Fruit fly (Drosophila melanogaster) Kc167 (cell line): ENCODE measurements around the gene red.

Source experiments
- insv ChIP-seq: fragments of >200 bp; optimal IDR thresholded peaks from 3 replicates; lab custom pipeline; 2018; ENCODE audit warnings: missing external identifiers
- psq ChIP-seq: fragments of >200 bp; optimal IDR thresholded peaks from 2 replicates; lab custom pipeline; 2017; ENCODE audit warnings: missing external identifiers

- TF ChIP-seq psq, result no peak
- TF ChIP-seq insv (lab: Kevin White, UChicago), result no peak
Measured at dm6 chr3R:14315912-14316444, 27.1 kb downstream of the red start, which contains the start of gene Set8.
